Worm (Caenorhabditis elegans) whole organism, L1 larva: ENCODE data around the gene tag-65.

Experiments used
- C04F5.9 ChIP-seq: sonication (generic microtip); optimal IDR thresholded peaks from 2 replicates; lab custom pipeline; 2016; ENCODE audit warnings: missing genetic modification characterization, missing compliant biosample characterization
- C16A3.4 ChIP-seq: fragments of 150-350 bp; optimal IDR thresholded peaks from 2 replicates; lab custom pipeline; 2014; ENCODE audit warnings: missing biosample characterization, missing genetic modification characterization
- C34B4.2 ChIP-seq: sonication (generic microtip); optimal IDR thresholded peaks from 2 replicates; lab custom pipeline; 2017; ENCODE audit warnings: mild to moderate bottlenecking, missing genetic modification characterization, missing compliant biosample characterization
- F16B12.6 ChIP-seq: fragments of 150-350 bp; optimal IDR thresholded peaks from 2 replicates; lab custom pipeline; 2014; ENCODE audit warnings: missing biosample characterization, missing genetic modification characterization
- Y116A8C.19 ChIP-seq: sonication (generic microtip); optimal IDR thresholded peaks from 2 replicates; lab custom pipeline; 2016; ENCODE audit warnings: missing compliant biosample characterization, missing genetic modification characterization, borderline replicate concordance
- aha-1 ChIP-seq: fragments of 150-350 bp; optimal IDR thresholded peaks from 2 replicates; lab custom pipeline; 2014; ENCODE audit warnings: missing biosample characterization, missing genetic modification characterization
- alr-1 ChIP-seq: fragments of 200-800 bp; sonication (Bioruptor generic); optimal IDR thresholded peaks from 2 replicates; lab custom pipeline; 2018; ENCODE audit warnings: borderline replicate concordance, mild to moderate bottlenecking, missing genetic modification characterization, missing compliant biosample characterization
- aly-2 ChIP-seq: fragments of 150-350 bp; optimal IDR thresholded peaks from 2 replicates; lab custom pipeline; 2014; ENCODE audit warnings: missing biosample characterization, missing genetic modification characterization
- ama-1 ChIP-seq: fragments of 150-350 bp; optimal IDR thresholded peaks from 2 replicates; lab custom pipeline; 2014
- ceh-8 ChIP-seq: fragments of 200-800 bp; sonication (Bioruptor generic); optimal IDR thresholded peaks from 2 replicates; lab custom pipeline; 2018; ENCODE audit warnings: mild to moderate bottlenecking, missing genetic modification characterization, moderate library complexity, missing compliant biosample characterization
- ceh-82 ChIP-seq, 3 experiments: fragments of 150-350 bp in 1 of 3; sonication (generic microtip) in 2 of 3; optimal IDR thresholded peaks; 2 replicates each; lab custom pipeline; 2014 to 2017; ENCODE audit warnings: missing biosample characterization in 3 of 3, missing genetic modification characterization in 3 of 3
- ceh-88 ChIP-seq: fragments of 200-800 bp; sonication (Bioruptor generic); IDR thresholded peaks from 2 replicates; pipeline ENCODE4 v1.3.6; 2022; ENCODE audit warnings: missing genetic modification characterization, missing compliant biosample characterization
- dpl-1 ChIP-seq, 3 experiments: fragments of 150-350 bp in 2 of 3; sonication (generic microtip) in 1 of 3; optimal IDR thresholded peaks; 2 replicates each; lab custom pipeline; 2014 to 2017; ENCODE audit warnings: missing biosample characterization in 3 of 3, missing genetic modification characterization in 3 of 3, missing genetic modification reagents in 3 of 3
- efl-3 ChIP-seq: fragments of 200-800 bp; sonication (Bioruptor generic); optimal IDR thresholded peaks from 2 replicates; lab custom pipeline; 2018; ENCODE audit warnings: mild to moderate bottlenecking, missing genetic modification characterization, missing compliant biosample characterization
- egl-27 ChIP-seq, 2 experiments: fragments of 150-350 bp in 1 of 2; sonication (generic microtip); optimal IDR thresholded peaks; 3 replicates each; lab custom pipeline; 2017 to 2018; ENCODE audit warnings: missing biosample characterization in 2 of 2, missing genetic modification characterization in 2 of 2, missing genetic modification reagents in 2 of 2
- elt-2 ChIP-seq: sonication (generic microtip); optimal IDR thresholded peaks from 2 replicates; lab custom pipeline; 2016; ENCODE audit warnings: missing genetic modification characterization, mild to moderate bottlenecking, inconsistent platforms, missing compliant biosample characterization, missing genetic modification reagents
- fkh-10 ChIP-seq: sonication (generic microtip); optimal IDR thresholded peaks from 2 replicates; lab custom pipeline; 2017; ENCODE audit warnings: missing biosample characterization, missing genetic modification reagents, missing genetic modification characterization
- fkh-4 ChIP-seq: sonication (generic microtip); optimal IDR thresholded peaks from 2 replicates; lab custom pipeline; 2016; ENCODE audit warnings: missing compliant biosample characterization, missing genetic modification characterization, borderline replicate concordance
- fkh-8 ChIP-seq: sonication (generic microtip); optimal IDR thresholded peaks from 2 replicates; lab custom pipeline; 2016; ENCODE audit warnings: mild to moderate bottlenecking, missing genetic modification characterization, missing compliant biosample characterization
- fos-1 ChIP-seq: fragments of 150-350 bp; optimal IDR thresholded peaks from 2 replicates; lab custom pipeline; 2014; ENCODE audit warnings: missing biosample characterization, missing genetic modification characterization
- hlh-17 ChIP-seq: fragments of 200-800 bp; sonication (Bioruptor generic); optimal IDR thresholded peaks from 2 replicates; lab custom pipeline; 2018; ENCODE audit warnings: missing genetic modification characterization, mild to moderate bottlenecking, missing compliant biosample characterization, moderate library complexity, borderline replicate concordance
- irx-1 ChIP-seq: sonication (generic microtip); optimal IDR thresholded peaks from 2 replicates; lab custom pipeline; 2016; ENCODE audit warnings: missing genetic modification characterization, missing compliant biosample characterization
- isw-1 ChIP-seq: fragments of 200-800 bp; sonication (Bioruptor generic); IDR thresholded peaks from 2 replicates; pipeline ENCODE4 v1.3.6; 2022; ENCODE audit warnings: missing genetic modification characterization, missing compliant biosample characterization
- lin-13 ChIP-seq: fragments of 150-350 bp; optimal IDR thresholded peaks from 2 replicates; lab custom pipeline; 2014; ENCODE audit warnings: missing biosample characterization, missing genetic modification reagents, missing genetic modification characterization
- lin-39 ChIP-seq: fragments of 150-350 bp; optimal IDR thresholded peaks from 2 replicates; lab custom pipeline; 2014; ENCODE audit warnings: missing biosample characterization, missing genetic modification reagents, missing genetic modification characterization
- mab-9 ChIP-seq: fragments of 200-800 bp; sonication (Bioruptor generic); IDR thresholded peaks from 2 replicates; pipeline ENCODE4 v1.3.6; 2022; ENCODE audit warnings: missing genetic modification reagents, missing genetic modification characterization, missing compliant biosample characterization
- mdl-1 ChIP-seq, 2 experiments: fragments of 150-350 bp; optimal IDR thresholded peaks; 2 replicates each; lab custom pipeline; 2014 to 2017; ENCODE audit warnings: missing biosample characterization in 2 of 2, missing genetic modification characterization in 2 of 2, inconsistent platforms in 1 of 2
- nhr-12 ChIP-seq: sonication (generic microtip); optimal IDR thresholded peaks from 2 replicates; lab custom pipeline; 2017; ENCODE audit warnings: missing biosample characterization, missing genetic modification characterization
- nhr-19 ChIP-seq: fragments of 200-800 bp; sonication (Bioruptor generic); conservative IDR thresholded peaks from 2 replicates; pipeline ENCODE4 v1.3.6; 2022; ENCODE audit warnings: missing genetic modification characterization, missing compliant biosample characterization
- nhr-20 ChIP-seq: sonication (generic microtip); optimal IDR thresholded peaks from 2 replicates; lab custom pipeline; 2016; ENCODE audit warnings: mild to moderate bottlenecking, missing genetic modification characterization, missing compliant biosample characterization
- nhr-237 ChIP-seq: fragments of 150-350 bp; optimal IDR thresholded peaks from 2 replicates; lab custom pipeline; 2014; ENCODE audit warnings: missing biosample characterization, missing genetic modification characterization
- nhr-28 ChIP-seq: fragments of 150-350 bp; optimal IDR thresholded peaks from 2 replicates; lab custom pipeline; 2014; ENCODE audit warnings: missing biosample characterization, missing genetic modification characterization
- nhr-71 ChIP-seq: sonication (generic microtip); optimal IDR thresholded peaks from 2 replicates; lab custom pipeline; 2016; ENCODE audit warnings: mild to moderate bottlenecking, missing genetic modification characterization, moderate library complexity, missing compliant biosample characterization
- nhr-76 ChIP-seq: sonication (generic microtip); optimal IDR thresholded peaks from 2 replicates; lab custom pipeline; 2017; ENCODE audit warnings: missing biosample characterization, missing genetic modification characterization
- nhr-77 ChIP-seq: fragments of 150-350 bp; optimal IDR thresholded peaks from 2 replicates; lab custom pipeline; 2014; ENCODE audit warnings: missing biosample characterization, missing genetic modification characterization
- nhr-84 ChIP-seq: sonication (generic microtip); optimal IDR thresholded peaks from 2 replicates; lab custom pipeline; 2017; ENCODE audit warnings: missing biosample characterization, missing genetic modification characterization
- nhr-85 ChIP-seq: sonication (generic microtip); peaks from one replicate; lab custom pipeline; 2016; ENCODE audit warnings: missing genetic modification characterization, inconsistent platforms, missing compliant biosample characterization
- pag-3 ChIP-seq: sonication (generic microtip); optimal IDR thresholded peaks from 2 replicates; lab custom pipeline; 2017; ENCODE audit warnings: missing genetic modification characterization, mild to moderate bottlenecking, missing compliant biosample characterization, antibody characterized with exemption, borderline replicate concordance; ENCODE audit not compliant: insufficient read depth
- pqm-1 ChIP-seq: sonication (generic microtip); optimal IDR thresholded peaks from 3 replicates; lab custom pipeline; 2017; ENCODE audit warnings: missing biosample characterization, missing genetic modification characterization
- rnt-1 ChIP-seq: sonication (generic microtip); optimal IDR thresholded peaks from 2 replicates; lab custom pipeline; 2016; ENCODE audit warnings: mild to moderate bottlenecking, missing genetic modification characterization, moderate library complexity, missing compliant biosample characterization
- snpc-4 ChIP-seq: fragments of 150-350 bp; optimal IDR thresholded peaks from 2 replicates; lab custom pipeline; 2014; ENCODE audit warnings: missing biosample characterization, missing genetic modification characterization
- snu-23 ChIP-seq: sonication (generic microtip); optimal IDR thresholded peaks from 2 replicates; lab custom pipeline; 2016; ENCODE audit warnings: missing genetic modification characterization, missing compliant biosample characterization
- tlp-1 ChIP-seq: fragments of 150-350 bp; optimal IDR thresholded peaks from 2 replicates; lab custom pipeline; 2014; ENCODE audit warnings: missing biosample characterization, missing genetic modification characterization
- unc-130 ChIP-seq: fragments of 150-350 bp; optimal IDR thresholded peaks from 2 replicates; lab custom pipeline; 2017; ENCODE audit warnings: missing biosample characterization, missing genetic modification characterization, inconsistent platforms
- unc-30 ChIP-seq: sonication (generic microtip); optimal IDR thresholded peaks from 2 replicates; lab custom pipeline; 2017; ENCODE audit warnings: missing biosample characterization, missing genetic modification characterization
- unc-86 ChIP-seq: sonication (generic microtip); optimal IDR thresholded peaks from 2 replicates; lab custom pipeline; 2016; ENCODE audit warnings: missing genetic modification characterization, missing compliant biosample characterization
- unc-98 ChIP-seq: fragments of 200-800 bp; sonication (Bioruptor generic); IDR thresholded peaks from 2 replicates; pipeline ENCODE4 v1.3.6; 2022; ENCODE audit warnings: missing genetic modification characterization, missing compliant biosample characterization
- vab-15 ChIP-seq: sonication (generic microtip); optimal IDR thresholded peaks from 2 replicates; lab custom pipeline; 2017; ENCODE audit warnings: missing genotype, mild to moderate bottlenecking, missing genetic modification characterization, missing compliant biosample characterization
- xbp-1 ChIP-seq: sonication (generic microtip); optimal IDR thresholded peaks from 2 replicates; lab custom pipeline; 2016; ENCODE audit warnings: missing genetic modification characterization, missing compliant biosample characterization
- zag-1 ChIP-seq: fragments of 150-350 bp; optimal IDR thresholded peaks from 2 replicates; lab custom pipeline; 2014; ENCODE audit warnings: missing biosample characterization, missing genetic modification characterization
- ztf-11 ChIP-seq, 2 experiments: sonication (generic microtip); optimal IDR thresholded peaks; 2 replicates each; lab custom pipeline; 2016 to 2017; ENCODE audit warnings: missing genetic modification characterization in 2 of 2, missing biosample characterization in 1 of 2, missing compliant biosample characterization in 1 of 2

tag-65 gene

ce11 chrV:13657841-13658338 is 20.5 kb downstream of the tag-65 start (continued):
- TF ChIP-seq vab-15 (tag; lab: Kevin White, UChicago) (no peak), C34B4.2 (tag; lab: Kevin White, UChicago) (no peak), pqm-1 (tag; lab: Kevin White, UChicago) (no peak), tlp-1 (no peak), nhr-12 (tag; lab: Kevin White, UChicago) (no peak), unc-98 (GFP tag; lab: Robert Waterston, UW) (no peak), xbp-1 (tag; lab: Kevin White, UChicago) (no peak), ceh-8 (GFP tag; lab: Kevin White, UChicago) (no peak), lin-39 (no peak), snpc-4 (tag; lab: Kevin White, UChicago) (no peak), Y116A8C.19 (tag; lab: Kevin White, UChicago) (no peak), dpl-1 (GFP tag; optimal IDR thresholded peaks at IDR 0.05; lab: Kevin White, UChicago) (peak in 1 of 3 experiments; percentile 34), nhr-77 (no peak), nhr-76 (tag; lab: Kevin White, UChicago) (no peak), F16B12.6 (tag; lab: Kevin White, UChicago) (no peak), nhr-28 (tag; lab: Kevin White, UChicago) (no peak), isw-1 (no peak)

ce11 chrV:13657291-13657690 is 21.1 kb downstream of the tag-65 start:
- TF ChIP-seq aha-1 (tag; lab: Kevin White, UChicago) (peak; percentile 42), elt-2 (tag; lab: Kevin White, UChicago) (peak; percentile 91), fkh-4 (tag; lab: Kevin White, UChicago) (peak; percentile 51), ztf-11 (tag; optimal IDR thresholded peaks at IDR 0.05; lab: Kevin White, UChicago) (no peak), nhr-20 (tag; lab: Kevin White, UChicago) (peak; percentile 97), zag-1 (tag; lab: Kevin White, UChicago) (no peak), aly-2 (tag; lab: Kevin White, UChicago) (no peak), ceh-82 (tag; optimal IDR thresholded peaks at IDR 0.05; lab: Kevin White, UChicago) (peak in 1 of 3 experiments; percentile 8), unc-130 (peak; percentile 90), alr-1 (tag; lab: Kevin White, UChicago) (no peak), fkh-10 (GFP tag; lab: Kevin White, UChicago) (no peak), rnt-1 (tag; lab: Kevin White, UChicago) (peak; percentile 82), isw-1 (no peak), fos-1 (tag; lab: Kevin White, UChicago) (peak; percentile 10), mab-9 (GFP tag; lab: Robert Waterston, UW) (0 out of 2 replicates have a peak, but pooled peaks have one; percentile 32), tlp-1 (no peak), nhr-85 (tag; lab: Kevin White, UChicago) (peak; percentile 98), ceh-88 (GFP tag; lab: Robert Waterston, UW) (peak; percentile 58; the same call in 1 of the 2 replicates), hlh-17 (GFP tag; lab: Kevin White, UChicago) (no peak), nhr-77 (no peak), C16A3.4 (peak; percentile 54), fkh-8 (no peak), C04F5.9 (tag; lab: Kevin White, UChicago) (no peak), efl-3 (no peak), Y116A8C.19 (tag; lab: Kevin White, UChicago) (no peak), pag-3 (peak; percentile 62), snu-23 (peak; percentile 91), pqm-1 (tag; lab: Kevin White, UChicago) (no peak), irx-1 (peak; percentile 40), lin-13 (GFP tag; lab: Kevin White, UChicago) (peak; percentile 79), ama-1 (lab: Kevin White, UChicago) (peak; percentile 60), mdl-1 (tag; optimal IDR thresholded peaks at IDR 0.05; lab: Kevin White, UChicago) (peak; percentile 18 to 99), nhr-84 (no peak), ceh-8 (GFP tag; lab: Kevin White, UChicago) (no peak), nhr-71 (tag; lab: Kevin White, UChicago) (peak; percentile 97), egl-27 (tag; optimal IDR thresholded peaks at IDR 0.05; lab: Kevin White, UChicago) (no peak), unc-86 (no peak), nhr-19 (GFP tag; lab: Robert Waterston, UW) (peak; percentile 89), nhr-237 (tag; lab: Kevin White, UChicago) (no peak), unc-30 (tag; lab: Kevin White, UChicago) (no peak)
